Worm (Caenorhabditis elegans) whole organism, L4/young adult: ENCODE measurements around the gene cutl-9.

Source experiments
- dao-5 ChIP-seq: sonication (generic microtip); optimal IDR thresholded peaks from 2 replicates; lab custom pipeline; 2016; ENCODE audit warnings: missing genotype, missing genetic modification characterization, moderate library complexity, missing compliant biosample characterization
- him-1 ChIP-seq: sonication (generic microtip); optimal IDR thresholded peaks from 2 replicates; lab custom pipeline; 2016; ENCODE audit warnings: missing genotype, missing genetic modification reagents, missing genetic modification characterization, missing compliant biosample characterization

DNA sequence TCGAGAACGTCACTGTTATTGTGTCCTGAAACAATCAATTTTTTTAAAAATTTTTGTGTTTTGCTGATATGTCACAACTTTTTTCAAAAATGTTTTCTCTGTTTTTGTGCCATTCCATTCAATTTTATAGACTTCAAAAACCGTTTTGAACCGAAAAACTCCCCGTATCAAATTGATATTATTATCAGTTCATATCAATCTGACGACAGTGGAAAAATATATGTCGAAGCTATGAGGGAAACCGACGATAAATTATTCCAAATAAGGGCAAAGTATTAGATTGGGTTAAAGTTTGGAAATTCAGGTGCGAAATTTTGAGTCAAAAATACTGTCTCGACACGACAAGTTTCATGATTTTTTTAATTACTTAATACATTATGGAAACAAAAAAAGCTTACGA lies 34.3 kb downstream of the cutl-9 start:
- no peak for TF ChIP-seq him-1 (tag; lab: Kevin White, UChicago)
- TF ChIP-seq dao-5 (tag; lab: Kevin White, UChicago) = no peak
